Worm (Caenorhabditis elegans): ENCODE data around the gene arl-5.

- TF ChIP-seq nhr-12 (tag; optimal IDR thresholded peaks at IDR 0.05): no peak
- no peak for TF ChIP-seq elt-1 (tag; optimal IDR thresholded peaks at IDR 0.05)
- TF ChIP-seq nhr-67 (tag; optimal IDR thresholded peaks at IDR 0.05): no peak
- no peak for TF ChIP-seq nhr-11 (tag; optimal IDR thresholded peaks at IDR 0.05)
- no peak for TF ChIP-seq elt-2 (tag; optimal IDR thresholded peaks at IDR 0.05)
- no peak for TF ChIP-seq pqm-1 (tag; optimal IDR thresholded peaks at IDR 0.05)
- TF ChIP-seq lin-39 (tag; optimal IDR thresholded peaks at IDR 0.05): no peak
- no peak for TF ChIP-seq ztf-11 (tag; optimal IDR thresholded peaks at IDR 0.05)
- no peak for TF ChIP-seq elt-3 (tag; optimal IDR thresholded peaks at IDR 0.05)
- TF ChIP-seq zag-1 (tag; optimal IDR thresholded peaks at IDR 0.05): no peak
- TF ChIP-seq ceh-82 (tag; optimal IDR thresholded peaks at IDR 0.05): no peak
- TF ChIP-seq aly-2 (tag; optimal IDR thresholded peaks at IDR 0.05): no peak
- no peak for TF ChIP-seq ceh-28 (tag; optimal IDR thresholded peaks at IDR 0.05)
- no peak for TF ChIP-seq fos-1 (tag; optimal IDR thresholded peaks at IDR 0.05)
Measured at ce11 chrIII:9867352-9867751, 44.3 kb downstream of the arl-5 start.
